Fruit fly (Drosophila melanogaster) whole organism, embryonic: Measurements from ENCODE around the gene CG7432.
A peak's percentile ranks its signal among the peaks of the same experiment; 100 is the strongest.

Experiments
- B-H2 ChIP-seq: fragments of 200-800 bp; sonication (Bioruptor generic); optimal IDR thresholded peaks from 2 replicates; lab custom pipeline; 2018; ENCODE audit warnings: missing biosample characterization, mild to moderate bottlenecking, missing genetic modification characterization
- CG1024 ChIP-seq: fragments of 200-800 bp; sonication (Bioruptor generic); IDR thresholded peaks from 2 replicates; pipeline ENCODE4 v1.3.6; 2022; ENCODE audit warnings: missing biosample characterization, missing genetic modification characterization
- CG10462 ChIP-seq: fragments of 200-800 bp; sonication (Bioruptor generic); optimal IDR thresholded peaks from 2 replicates; lab custom pipeline; 2016; ENCODE audit warnings: missing biosample characterization, missing genetic modification characterization
- CG11696 ChIP-seq: fragments of 200-800 bp; sonication (Bioruptor generic); IDR thresholded peaks from 2 replicates; pipeline ENCODE4 v1.3.6; 2022; ENCODE audit warnings: missing biosample characterization, missing genetic modification characterization
- CG11723 ChIP-seq: fragments of 200-800 bp; sonication (Bioruptor generic); optimal IDR thresholded peaks from 2 replicates; lab custom pipeline; 2017; ENCODE audit warnings: missing biosample characterization, mild to moderate bottlenecking, missing genetic modification characterization
- CG13296 ChIP-seq: fragments of 200-800 bp; sonication (Bioruptor generic); optimal IDR thresholded peaks from 3 replicates; lab custom pipeline; 2018; ENCODE audit warnings: missing biosample characterization, mild to moderate bottlenecking, missing genetic modification characterization
- CG15514 ChIP-seq: fragments of 200-800 bp; sonication (Bioruptor generic); optimal IDR thresholded peaks from 3 replicates; lab custom pipeline; 2017; ENCODE audit warnings: missing biosample characterization, missing genetic modification characterization, mild to moderate bottlenecking, moderate library complexity, missing genetic modification reagents
- CG16863 ChIP-seq: fragments of 200-800 bp; sonication (Bioruptor generic); optimal IDR thresholded peaks from 3 replicates; lab custom pipeline; 2016; ENCODE audit warnings: missing biosample characterization, missing genetic modification characterization
- CG17328 ChIP-seq: fragments of 200-800 bp; sonication (Bioruptor generic); IDR thresholded peaks from 2 replicates; pipeline ENCODE4 v1.3.6; 2022; ENCODE audit warnings: missing biosample characterization, missing genetic modification characterization
- CG18262 ChIP-seq: fragments of 200-800 bp; optimal IDR thresholded peaks from 3 replicates; lab custom pipeline; 2019; ENCODE audit warnings: missing biosample characterization, mild to moderate bottlenecking, missing genetic modification characterization, moderate library complexity
- CG18599 ChIP-seq: fragments of 200-800 bp; sonication (Bioruptor generic); optimal IDR thresholded peaks from 3 replicates; lab custom pipeline; 2017; ENCODE audit warnings: missing biosample characterization, missing genetic modification characterization, mild to moderate bottlenecking, moderate library complexity, missing genetic modification reagents
- CG2129 ChIP-seq: fragments of 200-800 bp; sonication (Bioruptor generic); IDR thresholded peaks from 2 replicates; pipeline ENCODE4 v1.3.6; 2022; ENCODE audit warnings: missing biosample characterization, missing genetic modification characterization; ENCODE audit not compliant: partially characterized antibody
- CG32532 ChIP-seq: fragments of 200-800 bp; sonication (Bioruptor generic); IDR thresholded peaks from 2 replicates; pipeline ENCODE4 v1.3.6; 2022; ENCODE audit warnings: missing biosample characterization, missing genetic modification characterization
- CG34422 ChIP-seq: fragments of 200-800 bp; sonication (Bioruptor generic); IDR thresholded peaks from 3 replicates; pipeline ENCODE4 v1.3.6; 2022; ENCODE audit warnings: missing biosample characterization, missing genetic modification characterization
- CG3995 ChIP-seq: fragments of 200-800 bp; sonication (Bioruptor generic); optimal IDR thresholded peaks from 3 replicates; lab custom pipeline; 2016; ENCODE audit warnings: missing biosample characterization, missing genetic modification characterization
- CG5180 ChIP-seq: fragments of 200-800 bp; sonication (Bioruptor generic); optimal IDR thresholded peaks from 3 replicates; lab custom pipeline; 2017; ENCODE audit warnings: missing biosample characterization, missing genetic modification characterization, mild to moderate bottlenecking, moderate library complexity, missing genetic modification reagents
- CG8290 ChIP-seq, 3 experiments: fragments of 200-800 bp; sonication (Bioruptor generic); optimal IDR thresholded peaks; 2 replicates each; lab custom pipeline; 2016 to 2019; ENCODE audit warnings: missing biosample characterization in 3 of 3, missing genetic modification characterization in 3 of 3, mild to moderate bottlenecking in 2 of 3, moderate library complexity in 1 of 3
- CG9727 ChIP-seq: fragments of 200-800 bp; sonication (Bioruptor generic); optimal IDR thresholded peaks from 3 replicates; lab custom pipeline; 2017; ENCODE audit warnings: missing biosample characterization, mild to moderate bottlenecking, missing genetic modification characterization
- CG9817 ChIP-seq: fragments of 200-800 bp; sonication (Bioruptor generic); optimal IDR thresholded peaks from 2 replicates; lab custom pipeline; 2018; ENCODE audit warnings: missing biosample characterization, mild to moderate bottlenecking, missing genetic modification characterization, moderate library complexity
- CHES-1-like ChIP-seq: fragments of 200-800 bp; sonication (Bioruptor generic); optimal IDR thresholded peaks from 2 replicates; lab custom pipeline; 2016; ENCODE audit warnings: missing biosample characterization, missing genetic modification characterization
- CTCF ChIP-seq: fragments of 200-800 bp; sonication (Bioruptor generic); optimal IDR thresholded peaks from 2 replicates; lab custom pipeline; 2017; ENCODE audit warnings: missing biosample characterization, mild to moderate bottlenecking, missing genetic modification characterization, moderate library complexity
- CkIIα-i1 ChIP-seq: fragments of 200-800 bp; sonication (Bioruptor generic); IDR thresholded peaks from 2 replicates; pipeline ENCODE4 v1.3.6; 2022; ENCODE audit warnings: missing biosample characterization, missing genetic modification characterization
- Deaf1 ChIP-seq: fragments of 200-800 bp; optimal IDR thresholded peaks from 3 replicates; lab custom pipeline; 2019; ENCODE audit warnings: missing biosample characterization, mild to moderate bottlenecking, missing genetic modification characterization, moderate library complexity
- ERR ChIP-seq: fragments of 200-800 bp; sonication (Bioruptor generic); optimal IDR thresholded peaks from 2 replicates; lab custom pipeline; 2016; ENCODE audit warnings: missing biosample characterization, missing genetic modification characterization
- Gug ChIP-seq: fragments of 200-800 bp; sonication (Bioruptor generic); IDR thresholded peaks from 4 replicates; pipeline ENCODE4 v1.3.6; 2022; ENCODE audit warnings: missing biosample characterization, missing genetic modification characterization
- Hey ChIP-seq: fragments of 200-800 bp; sonication (Bioruptor generic); optimal IDR thresholded peaks from 3 replicates; lab custom pipeline; 2018; ENCODE audit warnings: missing biosample characterization, mild to moderate bottlenecking, missing genetic modification characterization
- HmgZ ChIP-seq: fragments of 200-800 bp; sonication (Bioruptor generic); optimal IDR thresholded peaks from 2 replicates; lab custom pipeline; 2018; ENCODE audit warnings: missing biosample characterization, mild to moderate bottlenecking, missing genetic modification characterization
- Med ChIP-seq: fragments of 200-800 bp; sonication (Bioruptor generic); peaks from one replicate; lab custom pipeline; 2016; ENCODE audit warnings: missing biosample characterization, missing genetic modification characterization, mild to moderate bottlenecking, inconsistent platforms, moderate library complexity
- Meics ChIP-seq: fragments of 200-800 bp; sonication (Bioruptor generic); optimal IDR thresholded peaks from 2 replicates; lab custom pipeline; 2017; ENCODE audit warnings: missing biosample characterization, mild to moderate bottlenecking, missing genetic modification characterization
- Neu2 ChIP-seq: fragments of 200-800 bp; sonication (Bioruptor generic); optimal IDR thresholded peaks from 3 replicates; lab custom pipeline; 2016; ENCODE audit warnings: missing biosample characterization, missing genetic modification characterization, borderline replicate concordance
- Pdp1 ChIP-seq, 2 experiments: fragments of 200-800 bp; sonication (Bioruptor generic); optimal IDR thresholded peaks; 3 replicates each; lab custom pipeline; 2016; ENCODE audit warnings: missing biosample characterization in 2 of 2, missing genetic modification characterization in 2 of 2, mild to moderate bottlenecking in 1 of 2, moderate library complexity in 1 of 2
- Tbp ChIP-seq: fragments of >200 bp; optimal IDR thresholded peaks from 2 replicates; lab custom pipeline; 2018; ENCODE audit warnings: missing biosample characterization, missing genetic modification characterization
- chinmo ChIP-seq: fragments of 200-800 bp; sonication (Bioruptor generic); IDR thresholded peaks from 4 replicates; pipeline ENCODE4 v1.3.6; 2022; ENCODE audit warnings: missing biosample characterization, missing genetic modification characterization; ENCODE audit not compliant: partially characterized antibody
- disco-r ChIP-seq: fragments of 200-800 bp; sonication (Bioruptor generic); optimal IDR thresholded peaks from 2 replicates; lab custom pipeline; 2016; ENCODE audit warnings: missing biosample characterization, missing genetic modification characterization
- dmrt11E ChIP-seq: fragments of 200-800 bp; sonication (Bioruptor generic); optimal IDR thresholded peaks from 3 replicates; lab custom pipeline; 2018; ENCODE audit warnings: missing biosample characterization, mild to moderate bottlenecking, missing genetic modification characterization, moderate library complexity
- kay ChIP-seq: fragments of 200-800 bp; sonication (Bioruptor generic); optimal IDR thresholded peaks from 2 replicates; lab custom pipeline; 2016; ENCODE audit warnings: missing biosample characterization, missing genetic modification characterization
- ken ChIP-seq: fragments of 200-800 bp; sonication (Bioruptor generic); IDR thresholded peaks from 3 replicates; pipeline ENCODE4 v1.3.6; 2022; ENCODE audit warnings: missing biosample characterization, missing genetic modification characterization
- kni ChIP-seq: fragments of 200-800 bp; sonication (Bioruptor generic); optimal IDR thresholded peaks from 3 replicates; lab custom pipeline; 2017; ENCODE audit warnings: mild to moderate bottlenecking, missing biosample characterization, missing genetic modification reagents, missing genetic modification characterization
- lab ChIP-seq: fragments of 200-800 bp; sonication (Bioruptor generic); optimal IDR thresholded peaks from 3 replicates; lab custom pipeline; 2017; ENCODE audit warnings: missing biosample characterization, missing genetic modification characterization, mild to moderate bottlenecking, moderate library complexity, missing genetic modification reagents
- lmd ChIP-seq: fragments of 200-800 bp; sonication (Bioruptor generic); IDR thresholded peaks from 2 replicates; pipeline ENCODE4 v1.3.6; 2022; ENCODE audit warnings: missing biosample characterization, missing genetic modification characterization
- lov ChIP-seq, 2 experiments: fragments of 200-800 bp in 1 of 2; fragments of >200 bp in 1 of 2; sonication (Bioruptor generic) in 1 of 2; IDR thresholded peaks in 1 of 2; optimal IDR thresholded peaks in 1 of 2; 2 replicates in 1 of 2; 3 replicates in 1 of 2; pipeline versions ENCODE4 v1.3.6 to Lab custom; 2017 to 2022; ENCODE audit warnings: missing biosample characterization in 1 of 2, missing genetic modification characterization in 1 of 2
- maf-S ChIP-seq: fragments of 200-800 bp; sonication (Bioruptor generic); optimal IDR thresholded peaks from 2 replicates; lab custom pipeline; 2016; ENCODE audit warnings: missing biosample characterization, missing genetic modification characterization
- nau ChIP-seq: fragments of 200-800 bp; sonication (Bioruptor generic); optimal IDR thresholded peaks from 3 replicates; lab custom pipeline; 2017; ENCODE audit warnings: missing biosample characterization, mild to moderate bottlenecking, missing genetic modification characterization, missing genetic modification reagents
- pnt ChIP-seq: fragments of 200-800 bp; sonication (Bioruptor generic); optimal IDR thresholded peaks from 3 replicates; lab custom pipeline; 2016; ENCODE audit warnings: missing biosample characterization, missing genetic modification characterization
- row ChIP-seq: fragments of 200-800 bp; sonication (Bioruptor generic); IDR thresholded peaks from 3 replicates; pipeline ENCODE4 v1.3.6; 2022; ENCODE audit warnings: missing biosample characterization, missing genetic modification characterization
- sd ChIP-seq: fragments of 200-800 bp; sonication (Bioruptor generic); optimal IDR thresholded peaks from 3 replicates; lab custom pipeline; 2018; ENCODE audit warnings: missing biosample characterization, mild to moderate bottlenecking, missing genetic modification characterization, moderate library complexity
- slbo ChIP-seq: fragments of 200-800 bp; sonication (Bioruptor generic); IDR thresholded peaks from 2 replicates; pipeline ENCODE4 v1.3.6; 2022; ENCODE audit warnings: missing biosample characterization, missing genetic modification characterization
- stc ChIP-seq: fragments of 200-800 bp; sonication (Bioruptor generic); IDR thresholded peaks from 2 replicates; pipeline ENCODE4 v1.3.6; 2022; ENCODE audit warnings: missing biosample characterization, missing genetic modification characterization
- sug ChIP-seq: fragments of 200-800 bp; optimal IDR thresholded peaks from 2 replicates; lab custom pipeline; 2019; ENCODE audit warnings: missing biosample characterization, mild to moderate bottlenecking, missing genetic modification characterization, moderate library complexity
- tna ChIP-seq: fragments of 200-800 bp; sonication (Bioruptor generic); IDR thresholded peaks from 2 replicates; pipeline ENCODE4 v1.3.6; 2022; ENCODE audit warnings: missing biosample characterization, missing genetic modification characterization; ENCODE audit not compliant: partially characterized antibody
- zf30C ChIP-seq: fragments of 200-800 bp; sonication (Bioruptor generic); optimal IDR thresholded peaks from 3 replicates; lab custom pipeline; 2018; ENCODE audit warnings: missing biosample characterization, mild to moderate bottlenecking, missing genetic modification characterization

CG7432 gene

DNA sequence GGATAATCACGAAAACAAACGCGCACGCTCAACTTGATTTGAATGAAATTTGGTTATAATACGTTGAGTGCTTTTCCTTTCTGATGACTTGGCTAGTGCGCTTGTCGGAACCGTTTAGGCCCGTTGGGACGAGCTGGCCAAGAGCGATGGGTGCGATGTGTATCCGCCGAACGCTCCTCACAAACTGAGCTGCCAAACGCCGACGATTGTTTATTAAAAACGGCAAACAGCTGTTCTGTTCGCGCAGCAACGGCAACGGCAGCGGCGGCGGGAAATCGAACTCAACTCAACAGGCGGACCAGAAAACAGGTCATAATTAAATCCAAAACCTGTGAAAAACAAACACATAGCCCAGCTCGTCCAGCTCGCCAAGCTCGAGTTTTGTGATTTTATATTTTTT lies 43.9 kb upstream of the CG7432 start (continued):
- TF ChIP-seq CG15514 (GFP tag; lab: Kevin White, UChicago): peak; percentile 44
- TF ChIP-seq CG11723 (GFP tag; lab: Kevin White, UChicago): no peak
- TF ChIP-seq zf30C: no peak
- TF ChIP-seq ERR: no peak
- TF ChIP-seq CG5180 (GFP tag; lab: Kevin White, UChicago): peak; percentile 6
- TF ChIP-seq kni (GFP tag; lab: Kevin White, UChicago): no peak
- TF ChIP-seq row: no peak
- peak; percentile 36 for TF ChIP-seq nau
- no peak for TF ChIP-seq CkIIα-i1 (GFP tag; lab: Robert Waterston, UW)
- no peak for TF ChIP-seq maf-S (GFP tag; lab: Kevin White, UChicago)
- no peak for TF ChIP-seq CG18262 (tag; lab: Kevin White, UChicago)
- peak; percentile 53 for TF ChIP-seq B-H2
- TF ChIP-seq Tbp: no peak
- TF ChIP-seq kay (GFP tag; lab: Kevin White, UChicago): no peak
- no peak for TF ChIP-seq slbo
- peak; percentile 46; the same call in 1 of the 2 replicates for TF ChIP-seq CG32532
- TF ChIP-seq CTCF: peak; percentile 10
- TF ChIP-seq lov (optimal IDR thresholded peaks at IDR 0.05; lab: Kevin White, UChicago): no peak
- TF ChIP-seq lov (GFP tag; IDR thresholded peaks at IDR 0.05; lab: Robert Waterston, UW): no peak
- TF ChIP-seq Deaf1 (tag; lab: Kevin White, UChicago): peak; percentile 62
- TF ChIP-seq CG9727 (GFP tag; lab: Kevin White, UChicago): no peak
- TF ChIP-seq Pdp1 (GFP tag; optimal IDR thresholded peaks at IDR 0.05; lab: Kevin White, UChicago): peak in 1 of 2 experiments; percentile 13
- TF ChIP-seq CG34422 (GFP tag; lab: Robert Waterston, UW): peak; percentile 74; the same call in 1 of the 3 replicates
- peak; percentile 28 for TF ChIP-seq CG13296
- no peak for TF ChIP-seq CG9817 (tag; lab: Kevin White, UChicago)
- no peak for TF ChIP-seq Neu2
- TF ChIP-seq CG1024 (GFP tag; lab: Robert Waterston, UW): no peak
- peak; percentile 37 for TF ChIP-seq Meics (GFP tag; lab: Kevin White, UChicago)
- TF ChIP-seq, all 482 proteins: peak for 62

DNA sequence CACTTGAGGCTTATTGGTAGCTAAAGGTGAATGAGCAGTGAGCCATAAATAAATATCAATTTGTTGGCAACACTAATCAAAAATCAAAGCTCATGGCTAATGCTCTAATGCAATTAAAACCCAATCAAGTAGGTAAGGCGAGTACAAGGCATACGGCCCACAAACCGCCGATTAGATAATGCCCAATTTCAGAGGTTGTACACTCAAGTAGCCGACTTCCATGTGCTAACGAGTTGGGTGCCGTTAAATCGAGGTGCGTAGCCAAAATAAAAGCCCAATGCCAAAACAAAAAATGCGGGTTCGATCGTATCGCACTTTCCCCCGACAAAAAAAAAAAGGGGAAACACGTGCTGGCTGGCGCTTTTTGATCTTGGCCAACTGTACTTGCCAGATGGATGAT lies 42.8 kb upstream of the CG7432 start:
- TF ChIP-seq lab (GFP tag; lab: Kevin White, UChicago) (peak; percentile 39), Meics (GFP tag; lab: Kevin White, UChicago) (no peak), CG8290 (GFP tag; optimal IDR thresholded peaks at IDR 0.05; lab: Kevin White, UChicago) (no peak), CG8290 (tag; optimal IDR thresholded peaks at IDR 0.05; lab: Kevin White, UChicago) (peak in 1 of 2 experiments; percentile 40), CG11696 (GFP tag; lab: Robert Waterston, UW) (no peak), sug (tag; lab: Kevin White, UChicago) (peak; percentile 84), CG2129 (GFP tag; lab: Robert Waterston, UW) (no peak), lmd (GFP tag; lab: Robert Waterston, UW) (no peak), tna (GFP tag; lab: Robert Waterston, UW) (no peak), dmrt11E (tag; lab: Kevin White, UChicago) (no peak), CG10462 (no peak), disco-r (GFP tag; lab: Kevin White, UChicago) (no peak), Hey (peak; percentile 84), chinmo (0 out of 4 replicates have a peak, but pooled peaks have one; percentile 39), ken (GFP tag; lab: Robert Waterston, UW) (no peak), stc (peak; percentile 11; the same call in 1 of the 2 replicates), Med (peak; percentile 52), Gug (no peak), pnt (no peak), sd (peak; percentile 90), CG17328 (GFP tag; lab: Robert Waterston, UW) (no peak), CG18599 (GFP tag; lab: Kevin White, UChicago) (peak; percentile 70), CG3995 (GFP tag; lab: Kevin White, UChicago) (no peak), CG16863 (GFP tag; lab: Kevin White, UChicago) (no peak), CHES-1-like (GFP tag; lab: Kevin White, UChicago) (no peak), HmgZ (tag; lab: Kevin White, UChicago) (peak; percentile 50), CG18262 (tag; lab: Kevin White, UChicago) (no peak), CG13296 (peak; percentile 24)
